Worm (Caenorhabditis elegans) whole organism, L1 larva: ENCODE results near the gene F13B12.3.

ENCODE experiments used
- C04F5.9 ChIP-seq: sonication (generic microtip); optimal IDR thresholded peaks from 2 replicates; lab custom pipeline; 2016; ENCODE audit warnings: missing genetic modification characterization, missing compliant biosample characterization
- C16A3.4 ChIP-seq: fragments of 150-350 bp; optimal IDR thresholded peaks from 2 replicates; lab custom pipeline; 2014; ENCODE audit warnings: missing biosample characterization, missing genetic modification characterization
- F16B12.6 ChIP-seq: fragments of 150-350 bp; optimal IDR thresholded peaks from 2 replicates; lab custom pipeline; 2014; ENCODE audit warnings: missing biosample characterization, missing genetic modification characterization
- Y116A8C.19 ChIP-seq: sonication (generic microtip); optimal IDR thresholded peaks from 2 replicates; lab custom pipeline; 2016; ENCODE audit warnings: missing compliant biosample characterization, missing genetic modification characterization, borderline replicate concordance
- alr-1 ChIP-seq: fragments of 200-800 bp; sonication (Bioruptor generic); optimal IDR thresholded peaks from 2 replicates; lab custom pipeline; 2018; ENCODE audit warnings: borderline replicate concordance, mild to moderate bottlenecking, missing genetic modification characterization, missing compliant biosample characterization
- aly-2 ChIP-seq: fragments of 150-350 bp; optimal IDR thresholded peaks from 2 replicates; lab custom pipeline; 2014; ENCODE audit warnings: missing biosample characterization, missing genetic modification characterization
- ama-1 ChIP-seq: fragments of 150-350 bp; optimal IDR thresholded peaks from 2 replicates; lab custom pipeline; 2014
- blmp-1 ChIP-seq: fragments of 150-350 bp; optimal IDR thresholded peaks from 2 replicates; lab custom pipeline; 2014; ENCODE audit warnings: missing biosample characterization, missing genetic modification characterization
- ceh-63 ChIP-seq: fragments of 200-800 bp; sonication (Bioruptor generic); optimal IDR thresholded peaks from 2 replicates; lab custom pipeline; 2018; ENCODE audit warnings: mild to moderate bottlenecking, missing genetic modification characterization, missing compliant biosample characterization
- ceh-8 ChIP-seq: fragments of 200-800 bp; sonication (Bioruptor generic); optimal IDR thresholded peaks from 2 replicates; lab custom pipeline; 2018; ENCODE audit warnings: mild to moderate bottlenecking, missing genetic modification characterization, moderate library complexity, missing compliant biosample characterization
- ceh-82 ChIP-seq, 3 experiments: fragments of 150-350 bp in 1 of 3; sonication (generic microtip) in 2 of 3; optimal IDR thresholded peaks; 2 replicates each; lab custom pipeline; 2014 to 2017; ENCODE audit warnings: missing biosample characterization in 3 of 3, missing genetic modification characterization in 3 of 3
- ces-1 ChIP-seq: fragments of 150-350 bp; optimal IDR thresholded peaks from 2 replicates; lab custom pipeline; 2014; ENCODE audit warnings: missing biosample characterization, missing genetic modification reagents, missing genetic modification characterization
- egl-13 ChIP-seq: sonication (generic microtip); optimal IDR thresholded peaks from 2 replicates; lab custom pipeline; 2016; ENCODE audit warnings: missing genotype, missing genetic modification reagents, missing genetic modification characterization, missing compliant biosample characterization
- egl-27 ChIP-seq, 2 experiments: fragments of 150-350 bp in 1 of 2; sonication (generic microtip); optimal IDR thresholded peaks; 3 replicates each; lab custom pipeline; 2017 to 2018; ENCODE audit warnings: missing biosample characterization in 2 of 2, missing genetic modification characterization in 2 of 2, missing genetic modification reagents in 2 of 2
- elt-3 ChIP-seq, 6 experiments: fragments of 150-350 bp in 1 of 6; sonication (generic microtip); optimal IDR thresholded peaks; 2 replicates each; lab custom pipeline; 2017 to 2018; ENCODE audit warnings: missing biosample characterization in 6 of 6, missing genetic modification characterization in 6 of 6, inconsistent platforms in 1 of 6
- ets-5 ChIP-seq: fragments of 200-800 bp; sonication (Bioruptor generic); IDR thresholded peaks from 2 replicates; pipeline ENCODE4 v1.3.6; 2022; ENCODE audit warnings: missing genetic modification characterization, missing compliant biosample characterization
- fkh-10 ChIP-seq: sonication (generic microtip); optimal IDR thresholded peaks from 2 replicates; lab custom pipeline; 2017; ENCODE audit warnings: missing biosample characterization, missing genetic modification reagents, missing genetic modification characterization
- fos-1 ChIP-seq: fragments of 150-350 bp; optimal IDR thresholded peaks from 2 replicates; lab custom pipeline; 2014; ENCODE audit warnings: missing biosample characterization, missing genetic modification characterization
- hlh-4 ChIP-seq: sonication (generic microtip); optimal IDR thresholded peaks from 2 replicates; lab custom pipeline; 2016; ENCODE audit warnings: mild to moderate bottlenecking, missing genetic modification characterization, missing compliant biosample characterization
- hpl-2 ChIP-seq: fragments of 150-350 bp; optimal IDR thresholded peaks from 2 replicates; lab custom pipeline; 2014; ENCODE audit warnings: missing biosample characterization, missing genetic modification reagents, missing genetic modification characterization
- irx-1 ChIP-seq: sonication (generic microtip); optimal IDR thresholded peaks from 2 replicates; lab custom pipeline; 2016; ENCODE audit warnings: missing genetic modification characterization, missing compliant biosample characterization
- jun-1 ChIP-seq: fragments of 150-350 bp; optimal IDR thresholded peaks from 2 replicates; lab custom pipeline; 2014; ENCODE audit warnings: missing biosample characterization, missing genetic modification reagents, missing genetic modification characterization
- lin-13 ChIP-seq: fragments of 150-350 bp; optimal IDR thresholded peaks from 2 replicates; lab custom pipeline; 2014; ENCODE audit warnings: missing biosample characterization, missing genetic modification reagents, missing genetic modification characterization
- lir-3 ChIP-seq: sonication (generic microtip); optimal IDR thresholded peaks from 2 replicates; lab custom pipeline; 2016; ENCODE audit warnings: mild to moderate bottlenecking, missing genetic modification characterization, moderate library complexity, missing compliant biosample characterization; ENCODE audit not compliant: poor library complexity
- lsy-2 ChIP-seq, 2 experiments: fragments of 150-350 bp; optimal IDR thresholded peaks; 2 replicates each; lab custom pipeline; 2014; ENCODE audit warnings: missing biosample characterization in 2 of 2, missing genetic modification characterization in 2 of 2
- mdl-1 ChIP-seq, 2 experiments: fragments of 150-350 bp; optimal IDR thresholded peaks; 2 replicates each; lab custom pipeline; 2014 to 2017; ENCODE audit warnings: missing biosample characterization in 2 of 2, missing genetic modification characterization in 2 of 2, inconsistent platforms in 1 of 2
- mef-2 ChIP-seq: fragments of 150-350 bp; optimal IDR thresholded peaks from 2 replicates; lab custom pipeline; 2014; ENCODE audit warnings: missing biosample characterization, missing genetic modification characterization
- nhr-11 ChIP-seq: fragments of 150-350 bp; optimal IDR thresholded peaks from 2 replicates; lab custom pipeline; 2014; ENCODE audit warnings: missing biosample characterization, missing genetic modification characterization
- nhr-237 ChIP-seq: fragments of 150-350 bp; optimal IDR thresholded peaks from 2 replicates; lab custom pipeline; 2014; ENCODE audit warnings: missing biosample characterization, missing genetic modification characterization
- nhr-28 ChIP-seq: fragments of 150-350 bp; optimal IDR thresholded peaks from 2 replicates; lab custom pipeline; 2014; ENCODE audit warnings: missing biosample characterization, missing genetic modification characterization
- nhr-47 ChIP-seq: sonication (generic microtip); optimal IDR thresholded peaks from 2 replicates; lab custom pipeline; 2016; ENCODE audit warnings: mild to moderate bottlenecking, missing genetic modification characterization, moderate library complexity, missing compliant biosample characterization
- nhr-76 ChIP-seq: sonication (generic microtip); optimal IDR thresholded peaks from 2 replicates; lab custom pipeline; 2017; ENCODE audit warnings: missing biosample characterization, missing genetic modification characterization
- nhr-77 ChIP-seq: fragments of 150-350 bp; optimal IDR thresholded peaks from 2 replicates; lab custom pipeline; 2014; ENCODE audit warnings: missing biosample characterization, missing genetic modification characterization
- nhr-84 ChIP-seq: sonication (generic microtip); optimal IDR thresholded peaks from 2 replicates; lab custom pipeline; 2017; ENCODE audit warnings: missing biosample characterization, missing genetic modification characterization
- nhr-85 ChIP-seq: sonication (generic microtip); peaks from one replicate; lab custom pipeline; 2016; ENCODE audit warnings: missing genetic modification characterization, inconsistent platforms, missing compliant biosample characterization
- nhr-90 ChIP-seq: sonication (generic microtip); optimal IDR thresholded peaks from 2 replicates; lab custom pipeline; 2016; ENCODE audit warnings: mild to moderate bottlenecking, missing genetic modification characterization, missing compliant biosample characterization; ENCODE audit not compliant: poor library complexity
- pag-3 ChIP-seq: sonication (generic microtip); optimal IDR thresholded peaks from 2 replicates; lab custom pipeline; 2017; ENCODE audit warnings: missing genetic modification characterization, mild to moderate bottlenecking, missing compliant biosample characterization, antibody characterized with exemption, borderline replicate concordance; ENCODE audit not compliant: insufficient read depth
- pqm-1 ChIP-seq: sonication (generic microtip); optimal IDR thresholded peaks from 3 replicates; lab custom pipeline; 2017; ENCODE audit warnings: missing biosample characterization, missing genetic modification characterization
- skn-1 ChIP-seq: fragments of 150-350 bp; optimal IDR thresholded peaks from 2 replicates; lab custom pipeline; 2014; ENCODE audit warnings: missing biosample characterization, missing genetic modification characterization
- snpc-4 ChIP-seq: fragments of 150-350 bp; optimal IDR thresholded peaks from 2 replicates; lab custom pipeline; 2014; ENCODE audit warnings: missing biosample characterization, missing genetic modification characterization
- snu-23 ChIP-seq: sonication (generic microtip); optimal IDR thresholded peaks from 2 replicates; lab custom pipeline; 2016; ENCODE audit warnings: missing genetic modification characterization, missing compliant biosample characterization
- sox-4 ChIP-seq: sonication (generic microtip); optimal IDR thresholded peaks from 2 replicates; lab custom pipeline; 2016; ENCODE audit warnings: missing genetic modification characterization, missing compliant biosample characterization
- sptf-1 ChIP-seq: fragments of 150-350 bp; optimal IDR thresholded peaks from 2 replicates; lab custom pipeline; 2014; ENCODE audit warnings: missing biosample characterization, missing genetic modification characterization
- swsn-7 ChIP-seq: sonication (generic microtip); optimal IDR thresholded peaks from 2 replicates; lab custom pipeline; 2016; ENCODE audit warnings: missing genetic modification characterization, missing compliant biosample characterization
- tlp-1 ChIP-seq: fragments of 150-350 bp; optimal IDR thresholded peaks from 2 replicates; lab custom pipeline; 2014; ENCODE audit warnings: missing biosample characterization, missing genetic modification characterization
- unc-130 ChIP-seq: fragments of 150-350 bp; optimal IDR thresholded peaks from 2 replicates; lab custom pipeline; 2017; ENCODE audit warnings: missing biosample characterization, missing genetic modification characterization, inconsistent platforms
- unc-30 ChIP-seq: sonication (generic microtip); optimal IDR thresholded peaks from 2 replicates; lab custom pipeline; 2017; ENCODE audit warnings: missing biosample characterization, missing genetic modification characterization
- unc-62 ChIP-seq: fragments of 150-350 bp; optimal IDR thresholded peaks from 2 replicates; lab custom pipeline; 2014; ENCODE audit warnings: missing biosample characterization, missing genetic modification reagents, missing genetic modification characterization
- xbp-1 ChIP-seq: sonication (generic microtip); optimal IDR thresholded peaks from 2 replicates; lab custom pipeline; 2016; ENCODE audit warnings: missing genetic modification characterization, missing compliant biosample characterization
- zag-1 ChIP-seq: fragments of 150-350 bp; optimal IDR thresholded peaks from 2 replicates; lab custom pipeline; 2014; ENCODE audit warnings: missing biosample characterization, missing genetic modification characterization
- zip-4 ChIP-seq: fragments of 200-800 bp; sonication (Bioruptor generic); optimal IDR thresholded peaks from 2 replicates; lab custom pipeline; 2018; ENCODE audit warnings: mild to moderate bottlenecking, missing genetic modification characterization, moderate library complexity, missing compliant biosample characterization
- ztf-11 ChIP-seq, 2 experiments: sonication (generic microtip); optimal IDR thresholded peaks; 2 replicates each; lab custom pipeline; 2016 to 2017; ENCODE audit warnings: missing genetic modification characterization in 2 of 2, missing biosample characterization in 1 of 2, missing compliant biosample characterization in 1 of 2

The F13B12.3 gene

DNA sequence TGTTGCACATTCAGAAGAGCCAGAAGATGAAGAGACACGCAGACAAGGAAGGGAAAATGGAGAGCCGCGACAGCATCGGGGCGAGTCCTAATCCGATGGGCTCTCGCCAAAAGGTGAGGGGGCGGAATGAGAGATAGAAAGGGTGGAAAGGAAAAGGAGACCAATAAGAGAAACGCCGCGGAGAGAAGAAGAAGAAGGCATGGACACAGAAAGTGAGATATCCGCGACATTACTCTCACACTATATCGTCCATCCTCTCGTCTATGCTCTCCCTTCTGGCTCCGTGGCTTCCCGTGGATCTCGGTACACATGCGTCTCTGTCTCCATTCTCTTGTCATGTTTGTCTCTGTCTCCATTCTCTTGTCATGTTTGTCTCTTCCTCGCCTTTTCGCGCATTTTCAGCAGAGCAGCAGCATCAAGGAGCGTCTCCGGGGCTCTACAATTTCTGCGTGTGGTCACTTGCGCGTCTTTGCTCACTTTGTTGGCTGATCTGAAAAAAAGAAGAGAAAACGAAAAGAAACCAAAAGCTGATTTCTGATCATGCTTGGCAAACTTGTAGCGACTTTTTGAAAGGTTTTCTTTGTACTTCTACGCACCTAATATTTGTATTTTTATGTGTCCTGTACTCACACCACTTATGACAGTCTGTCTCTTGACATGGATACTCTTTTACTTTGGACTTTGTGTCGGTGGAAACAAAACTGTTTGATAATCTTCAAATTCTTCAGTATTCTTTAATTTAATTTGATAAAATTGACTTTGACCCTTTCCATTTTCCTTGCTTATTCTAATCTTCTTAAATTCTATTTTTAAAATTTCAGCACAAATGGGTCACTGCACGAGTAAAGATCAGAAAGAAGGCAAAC lies 35.5 kb upstream of the F13B12.3 start, which contains the start of gene gpa-7 (continued):
- TF ChIP-seq ztf-11 (tag; optimal IDR thresholded peaks at IDR 0.05; lab: Kevin White, UChicago) (peak in 1 of 2 experiments; percentile 37), sox-4 (tag; lab: Kevin White, UChicago) (no peak), nhr-85 (tag; lab: Kevin White, UChicago) (no peak), nhr-47 (peak; percentile 81), nhr-237 (tag; lab: Kevin White, UChicago) (no peak), unc-130 (tag; lab: Kevin White, UChicago) (no peak), irx-1 (peak; percentile 28), swsn-7 (peak; percentile 76), mef-2 (tag; lab: Kevin White, UChicago) (peak; percentile 43), elt-3 (tag; optimal IDR thresholded peaks at IDR 0.05; lab: Kevin White, UChicago) (no peak), jun-1 (tag; lab: Kevin White, UChicago) (peak; percentile 49), fos-1 (tag; lab: Kevin White, UChicago) (peak; percentile 27), nhr-90 (tag; lab: Kevin White, UChicago) (no peak), snu-23 (GFP tag; lab: Kevin White, UChicago) (peak; percentile 73), zip-4 (no peak), nhr-84 (tag; lab: Kevin White, UChicago) (no peak), nhr-76 (no peak), lsy-2 (tag; optimal IDR thresholded peaks at IDR 0.05; lab: Kevin White, UChicago) (peak; percentile 46 to 73), pag-3 (tag; lab: Kevin White, UChicago) (no peak), nhr-11 (tag; lab: Kevin White, UChicago) (no peak), unc-30 (tag; lab: Kevin White, UChicago) (no peak), alr-1 (tag; lab: Kevin White, UChicago) (no peak), tlp-1 (tag; lab: Kevin White, UChicago) (no peak), lin-13 (no peak), ces-1 (GFP tag; lab: Kevin White, UChicago) (no peak), snpc-4 (tag; lab: Kevin White, UChicago) (no peak), lir-3 (tag; lab: Kevin White, UChicago) (no peak), pqm-1 (tag; lab: Kevin White, UChicago) (no peak), hpl-2 (GFP tag; lab: Kevin White, UChicago) (no peak), ceh-63 (GFP tag; lab: Kevin White, UChicago) (no peak), hlh-4 (no peak), aly-2 (tag; lab: Kevin White, UChicago) (no peak), zag-1 (peak; percentile 76), F16B12.6 (no peak), Y116A8C.19 (tag; lab: Kevin White, UChicago) (no peak), egl-13 (peak; percentile 86), nhr-28 (tag; lab: Kevin White, UChicago) (no peak), egl-27 (tag; optimal IDR thresholded peaks at IDR 0.05; lab: Kevin White, UChicago) (peak in 1 of 2 experiments; percentile 39), nhr-77 (tag; lab: Kevin White, UChicago) (peak; percentile 50), ets-5 (GFP tag; lab: Robert Waterston, UW) (no peak), fkh-10 (GFP tag; lab: Kevin White, UChicago) (peak; percentile 93), ceh-8 (GFP tag; lab: Kevin White, UChicago) (peak; percentile 73), xbp-1 (tag; lab: Kevin White, UChicago) (peak; percentile 46), C04F5.9 (no peak), skn-1 (tag; lab: Kevin White, UChicago) (no peak), C16A3.4 (tag; lab: Kevin White, UChicago) (no peak), sptf-1 (tag; lab: Kevin White, UChicago) (no peak), blmp-1 (peak; percentile 89), ama-1 (lab: Kevin White, UChicago) (no peak), mdl-1 (tag; optimal IDR thresholded peaks at IDR 0.05; lab: Kevin White, UChicago) (peak in 1 of 2 experiments; percentile 49), unc-62 (no peak), ceh-82 (tag; optimal IDR thresholded peaks at IDR 0.05; lab: Kevin White, UChicago) (peak in 2 of 3 experiments; percentile 54 to 65)
